Worm (Caenorhabditis elegans): ENCODE measurements around the gene F59D12.5.

- no peak for TF ChIP-seq mep-1 (tag; optimal IDR thresholded peaks at IDR 0.05)
- TF ChIP-seq blmp-1 (tag; optimal IDR thresholded peaks at IDR 0.05) = no peak
- no peak for TF ChIP-seq nhr-28 (tag; optimal IDR thresholded peaks at IDR 0.05)
- no peak for TF ChIP-seq drap-1 (GFP tag; optimal IDR thresholded peaks at IDR 0.05)
- no peak for TF ChIP-seq unc-39 (tag; optimal IDR thresholded peaks at IDR 0.05)
- TF ChIP-seq lsy-2 (tag; optimal IDR thresholded peaks at IDR 0.05) = no peak
- no peak for TF ChIP-seq nhr-237 (tag; optimal IDR thresholded peaks at IDR 0.05)
- TF ChIP-seq lin-13 (tag; optimal IDR thresholded peaks at IDR 0.05) = no peak
- no peak for TF ChIP-seq nhr-12 (tag; optimal IDR thresholded peaks at IDR 0.05)
- no peak for TF ChIP-seq ces-1 (GFP tag; optimal IDR thresholded peaks at IDR 0.05)
Measured at ce11 chrX:15657773-15658172, 10.6 kb upstream of the F59D12.5 start.

Data from whole organism, mixed stage, embryonic.